Worm (Caenorhabditis elegans) whole organism, L2 larva: ENCODE data around the gene msp-77.

ENCODE experiments used
- ama-1 ChIP-seq: fragments of 150-350 bp; optimal IDR thresholded peaks from 2 replicates; lab custom pipeline; 2018; ENCODE audit warnings: inconsistent platforms
- blmp-1 ChIP-seq: sonication (generic microtip); optimal IDR thresholded peaks from 2 replicates; lab custom pipeline; 2017; ENCODE audit warnings: missing genetic modification characterization, mild to moderate bottlenecking, missing compliant biosample characterization, antibody characterized with exemption, moderate library complexity; ENCODE audit not compliant: insufficient read depth
- egl-27 ChIP-seq: sonication (generic microtip); optimal IDR thresholded peaks from 3 replicates; lab custom pipeline; 2017; ENCODE audit warnings: missing biosample characterization, missing genetic modification reagents, missing genetic modification characterization
- elt-3 ChIP-seq: sonication (generic microtip); optimal IDR thresholded peaks from 2 replicates; lab custom pipeline; 2017; ENCODE audit warnings: missing biosample characterization, missing genetic modification characterization
- lin-11 ChIP-seq: fragments of 150-350 bp; sonication (generic microtip); optimal IDR thresholded peaks from 2 replicates; lab custom pipeline; 2014; ENCODE audit warnings: missing biosample characterization, missing genetic modification characterization, inconsistent platforms, mixed read lengths
- mdl-1 ChIP-seq, 2 experiments: fragments of 150-350 bp in 1 of 2; sonication (generic microtip) in 1 of 2; optimal IDR thresholded peaks; 2 replicates each; lab custom pipeline; 2017; ENCODE audit warnings: missing biosample characterization in 2 of 2, missing genetic modification characterization in 2 of 2
- nhr-11 ChIP-seq: fragments of 150-350 bp; optimal IDR thresholded peaks from 2 replicates; lab custom pipeline; 2014; ENCODE audit warnings: missing biosample characterization, missing genetic modification characterization
- nhr-23 ChIP-seq: fragments of 150-350 bp; optimal IDR thresholded peaks from 2 replicates; lab custom pipeline; 2014; ENCODE audit warnings: missing biosample characterization, missing genetic modification reagents, missing genetic modification characterization
- nhr-237 ChIP-seq: fragments of 150-350 bp; optimal IDR thresholded peaks from 2 replicates; lab custom pipeline; 2014; ENCODE audit warnings: missing biosample characterization, missing genetic modification characterization
- skn-1 ChIP-seq: sonication (generic microtip); optimal IDR thresholded peaks from 2 replicates; lab custom pipeline; 2017; ENCODE audit warnings: missing biosample characterization, missing genetic modification characterization
- snpc-4 ChIP-seq: fragments of 150-350 bp; optimal IDR thresholded peaks from 2 replicates; lab custom pipeline; 2014; ENCODE audit warnings: missing biosample characterization, missing genetic modification characterization
- unc-62 ChIP-seq: fragments of 150-350 bp; optimal IDR thresholded peaks from 2 replicates; lab custom pipeline; 2014; ENCODE audit warnings: missing biosample characterization, missing genetic modification reagents, missing genetic modification characterization
- ztf-11 ChIP-seq: sonication (generic microtip); optimal IDR thresholded peaks from 2 replicates; lab custom pipeline; 2017; ENCODE audit warnings: missing biosample characterization, missing genetic modification characterization
- ztf-4 ChIP-seq: fragments of 150-350 bp; optimal IDR thresholded peaks from 2 replicates; lab custom pipeline; 2014; ENCODE audit warnings: missing biosample characterization, missing genetic modification characterization

ce11 chrIV:9899227-9899626 lies 4.8 kb downstream of the msp-77 start:
- no peak for TF ChIP-seq ztf-11
- no peak for TF ChIP-seq mdl-1 (tag; optimal IDR thresholded peaks at IDR 0.05; lab: Kevin White, UChicago)
- no peak for TF ChIP-seq lin-11 (tag; lab: Kevin White, UChicago)
- no peak for TF ChIP-seq nhr-11
- TF ChIP-seq skn-1 (tag; lab: Kevin White, UChicago), result no peak
- TF ChIP-seq elt-3 (tag; lab: Kevin White, UChicago), result no peak
- TF ChIP-seq snpc-4 (tag; lab: Kevin White, UChicago), result no peak
- no peak for TF ChIP-seq nhr-23 (tag; lab: Kevin White, UChicago)
- no peak for TF ChIP-seq egl-27
- no peak for TF ChIP-seq unc-62 (GFP tag; lab: Kevin White, UChicago)
- no peak for TF ChIP-seq ama-1 (lab: Kevin White, UChicago)
- TF ChIP-seq nhr-237 (tag; lab: Kevin White, UChicago), result no peak
- TF ChIP-seq blmp-1 (tag; lab: Kevin White, UChicago), result no peak
- TF ChIP-seq ztf-4 (tag; lab: Kevin White, UChicago), result no peak
